Worm (Caenorhabditis elegans) whole organism, mixed stage, embryonic: ENCODE data around the gene unc-52.

ENCODE experiments used
- M03D4.4 ChIP-seq: sonication (generic microtip); optimal IDR thresholded peaks from 2 replicates; lab custom pipeline; 2017; ENCODE audit warnings: mild to moderate bottlenecking, missing genetic modification characterization, missing compliant biosample characterization
- bed-3 ChIP-seq: fragments of 200-800 bp; sonication (Bioruptor generic); optimal IDR thresholded peaks from 3 replicates; lab custom pipeline; 2018; ENCODE audit warnings: mild to moderate bottlenecking, missing genetic modification characterization, moderate library complexity, missing compliant biosample characterization
- blmp-1 ChIP-seq: fragments of 150-350 bp; optimal IDR thresholded peaks from 2 replicates; lab custom pipeline; 2014; ENCODE audit warnings: missing biosample characterization, missing genetic modification characterization
- ceh-39 ChIP-seq: fragments of 150-350 bp; optimal IDR thresholded peaks from 2 replicates; lab custom pipeline; 2014; ENCODE audit warnings: missing biosample characterization, missing genetic modification characterization
- ceh-83 ChIP-seq: fragments of 200-800 bp; sonication (Bioruptor generic); optimal IDR thresholded peaks from 2 replicates; lab custom pipeline; 2018; ENCODE audit warnings: mild to moderate bottlenecking, missing genetic modification characterization, missing compliant biosample characterization
- ces-1 ChIP-seq: fragments of 150-350 bp; optimal IDR thresholded peaks from 2 replicates; lab custom pipeline; 2014; ENCODE audit warnings: missing biosample characterization, missing genetic modification reagents, missing genetic modification characterization
- cnd-1 ChIP-seq: fragments of 200-800 bp; sonication (Bioruptor generic); optimal IDR thresholded peaks from 2 replicates; lab custom pipeline; 2018; ENCODE audit warnings: mild to moderate bottlenecking, missing genetic modification characterization, missing compliant biosample characterization
- drap-1 ChIP-seq: fragments of 200-800 bp; sonication (Bioruptor generic); optimal IDR thresholded peaks from 3 replicates; lab custom pipeline; 2018; ENCODE audit warnings: mild to moderate bottlenecking, missing genetic modification characterization, missing compliant biosample characterization
- elt-1 ChIP-seq: sonication (generic microtip); optimal IDR thresholded peaks from 2 replicates; lab custom pipeline; 2017; ENCODE audit warnings: missing genetic modification characterization, mild to moderate bottlenecking, missing compliant biosample characterization, antibody characterized with exemption, moderate library complexity, borderline replicate concordance; ENCODE audit not compliant: insufficient read depth
- elt-3 ChIP-seq: fragments of 150-350 bp; optimal IDR thresholded peaks from 2 replicates; lab custom pipeline; 2014; ENCODE audit warnings: missing biosample characterization, missing genetic modification characterization
- flh-1 ChIP-seq: fragments of 200-800 bp; sonication (Bioruptor generic); optimal IDR thresholded peaks from 2 replicates; lab custom pipeline; 2018; ENCODE audit warnings: mild to moderate bottlenecking, missing genetic modification characterization, moderate library complexity, missing compliant biosample characterization
- ham-2 ChIP-seq: fragments of 200-800 bp; sonication (Bioruptor generic); optimal IDR thresholded peaks from 2 replicates; lab custom pipeline; 2018; ENCODE audit warnings: mild to moderate bottlenecking, missing genetic modification characterization, missing compliant biosample characterization
- hlh-1 ChIP-seq: fragments of 150-350 bp; optimal IDR thresholded peaks from 2 replicates; lab custom pipeline; 2014; ENCODE audit warnings: missing biosample characterization, missing genetic modification reagents, missing genetic modification characterization
- lin-13 ChIP-seq: fragments of 150-350 bp; optimal IDR thresholded peaks from 2 replicates; lab custom pipeline; 2014; ENCODE audit warnings: missing biosample characterization, missing genetic modification characterization
- lin-32 ChIP-seq: fragments of 200-800 bp; sonication (Bioruptor generic); optimal IDR thresholded peaks from 2 replicates; lab custom pipeline; 2018; ENCODE audit warnings: mild to moderate bottlenecking, missing genetic modification characterization, missing compliant biosample characterization
- lsy-2 ChIP-seq: fragments of 150-350 bp; optimal IDR thresholded peaks from 2 replicates; lab custom pipeline; 2014; ENCODE audit warnings: missing biosample characterization, missing genetic modification characterization
- mab-5 ChIP-seq: fragments of 150-350 bp; optimal IDR thresholded peaks from 2 replicates; lab custom pipeline; 2014; ENCODE audit warnings: missing biosample characterization, missing genetic modification characterization
- mep-1 ChIP-seq: fragments of 150-350 bp; optimal IDR thresholded peaks from 2 replicates; lab custom pipeline; 2017; ENCODE audit warnings: missing biosample characterization, missing genetic modification reagents, missing genetic modification characterization, inconsistent platforms
- mls-2 ChIP-seq: sonication (generic microtip); optimal IDR thresholded peaks from 2 replicates; lab custom pipeline; 2016; ENCODE audit warnings: mild to moderate bottlenecking, missing genetic modification characterization, moderate library complexity, missing compliant biosample characterization
- nhr-12 ChIP-seq: fragments of 150-350 bp; optimal IDR thresholded peaks from 2 replicates; lab custom pipeline; 2014; ENCODE audit warnings: missing biosample characterization, missing genetic modification characterization
- nhr-2 ChIP-seq: fragments of 150-350 bp; optimal IDR thresholded peaks from 2 replicates; lab custom pipeline; 2014; ENCODE audit warnings: missing biosample characterization, missing genetic modification characterization
- nhr-237 ChIP-seq: fragments of 150-350 bp; optimal IDR thresholded peaks from 2 replicates; lab custom pipeline; 2014; ENCODE audit warnings: missing biosample characterization, missing genetic modification characterization
- nhr-28 ChIP-seq: fragments of 150-350 bp; optimal IDR thresholded peaks from 2 replicates; lab custom pipeline; 2014; ENCODE audit warnings: missing biosample characterization, missing genetic modification characterization
- nhr-76 ChIP-seq: sonication (generic microtip); optimal IDR thresholded peaks from 2 replicates; lab custom pipeline; 2017; ENCODE audit warnings: missing biosample characterization, missing genetic modification characterization
- pha-4 ChIP-seq: fragments of 150-350 bp; optimal IDR thresholded peaks from 2 replicates; lab custom pipeline; 2018; ENCODE audit warnings: missing biosample characterization, missing genetic modification reagents, missing genetic modification characterization
- sem-2 ChIP-seq: fragments of 200-800 bp; sonication (Bioruptor generic); optimal IDR thresholded peaks from 2 replicates; lab custom pipeline; 2018; ENCODE audit warnings: mild to moderate bottlenecking, missing genetic modification characterization, missing compliant biosample characterization
- snpc-4 ChIP-seq: fragments of 150-350 bp; optimal IDR thresholded peaks from 2 replicates; lab custom pipeline; 2014; ENCODE audit warnings: missing biosample characterization, missing genetic modification characterization
- sptf-1 ChIP-seq: sonication (generic microtip); optimal IDR thresholded peaks from 2 replicates; lab custom pipeline; 2017; ENCODE audit warnings: mild to moderate bottlenecking, missing genetic modification characterization, moderate library complexity, missing compliant biosample characterization
- tbx-8 ChIP-seq: fragments of 200-800 bp; sonication (Bioruptor generic); optimal IDR thresholded peaks from 2 replicates; lab custom pipeline; 2018; ENCODE audit warnings: mild to moderate bottlenecking, missing genetic modification characterization, moderate library complexity, missing compliant biosample characterization
- unc-120 ChIP-seq: sonication (generic microtip); optimal IDR thresholded peaks from 2 replicates; lab custom pipeline; 2017; ENCODE audit warnings: missing genetic modification characterization, missing compliant biosample characterization; ENCODE audit not compliant: poor library complexity, severe bottlenecking
- unc-39 ChIP-seq: fragments of 150-350 bp; optimal IDR thresholded peaks from 2 replicates; lab custom pipeline; 2014; ENCODE audit warnings: missing biosample characterization, missing genetic modification characterization
- unc-62 ChIP-seq: fragments of 150-350 bp; optimal IDR thresholded peaks from 2 replicates; lab custom pipeline; 2014; ENCODE audit warnings: missing biosample characterization, missing genetic modification reagents, missing genetic modification characterization
- zip-8 ChIP-seq: fragments of 150-350 bp; optimal IDR thresholded peaks from 2 replicates; lab custom pipeline; 2014; ENCODE audit warnings: missing biosample characterization, missing genetic modification characterization
- ztf-11 ChIP-seq: fragments of 150-350 bp; optimal IDR thresholded peaks from 2 replicates; lab custom pipeline; 2014; ENCODE audit warnings: missing biosample characterization, missing genetic modification characterization

Gene unc-52

DNA sequence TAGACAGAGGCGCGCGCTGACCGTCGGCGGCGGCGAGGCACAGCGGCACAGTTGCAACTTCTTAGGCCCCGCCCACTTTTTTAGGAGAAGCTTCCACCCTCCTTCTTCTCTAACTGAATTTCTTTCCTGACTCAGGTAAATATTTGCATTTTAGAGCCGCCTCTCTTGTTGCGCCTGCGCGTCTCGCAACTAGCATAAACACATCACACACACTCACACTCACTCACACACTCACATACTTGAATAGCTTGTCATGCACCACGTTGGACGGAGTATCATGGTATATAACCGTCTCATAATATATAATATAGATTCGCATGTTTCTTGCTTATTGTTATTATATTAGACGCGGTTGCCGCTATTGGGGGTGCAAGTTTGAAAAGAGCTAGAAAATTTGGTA is at the start of gene unc-52:
TSS of gene unc-52 (minus strand) at position 80 of the 400 bp plus-strand sequence.
- TF ChIP-seq pha-4 (peak; percentile 90), blmp-1 (no peak)

DNA sequence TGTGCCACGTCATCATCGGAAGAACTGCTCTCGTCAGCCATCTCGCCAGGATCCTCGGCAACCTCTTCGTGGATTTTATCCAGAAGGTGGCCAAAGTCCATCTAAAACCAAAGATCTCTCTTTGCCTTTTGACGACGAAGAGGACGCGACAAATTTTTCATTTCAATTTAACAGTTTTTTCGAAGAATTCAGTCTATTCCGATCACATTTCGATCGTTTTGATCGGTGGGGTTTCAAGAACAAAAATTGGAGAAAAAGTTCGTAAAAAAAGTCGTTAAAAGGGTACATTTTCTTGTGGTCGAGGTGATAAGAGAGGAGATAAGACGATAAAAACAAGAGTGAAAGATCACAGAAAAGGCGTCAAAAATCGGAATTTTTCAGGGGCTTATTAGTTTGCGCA is 49.2 kb upstream of the unc-52 start, which contains the start of gene glna-1:
TSS of gene glna-1 (minus strand) at position 101 of the 400 bp plus-strand sequence.
- TF ChIP-seq mls-2 (tag; lab: Kevin White, UChicago) = no peak
- TF ChIP-seq zip-8 (tag; lab: Kevin White, UChicago) = no peak
- no peak for TF ChIP-seq unc-39 (tag; lab: Kevin White, UChicago)
- no peak for TF ChIP-seq pha-4
- no peak for TF ChIP-seq mep-1 (tag; lab: Kevin White, UChicago)
- TF ChIP-seq nhr-12 (tag; lab: Kevin White, UChicago) = no peak
- TF ChIP-seq cnd-1 (tag; lab: Kevin White, UChicago) = no peak
- no peak for TF ChIP-seq drap-1 (GFP tag; lab: Kevin White, UChicago)
- no peak for TF ChIP-seq sptf-1 (tag; lab: Kevin White, UChicago)
- no peak for TF ChIP-seq unc-62 (GFP tag; lab: Kevin White, UChicago)
- no peak for TF ChIP-seq hlh-1 (tag; lab: Kevin White, UChicago)
- TF ChIP-seq ceh-83 (GFP tag; lab: Kevin White, UChicago) = no peak
- TF ChIP-seq nhr-76 (tag; lab: Kevin White, UChicago) = no peak
- no peak for TF ChIP-seq M03D4.4 (tag; lab: Kevin White, UChicago)
- TF ChIP-seq lsy-2 (tag; lab: Kevin White, UChicago) = no peak
- TF ChIP-seq ces-1 (GFP tag; lab: Kevin White, UChicago) = no peak

DNA sequence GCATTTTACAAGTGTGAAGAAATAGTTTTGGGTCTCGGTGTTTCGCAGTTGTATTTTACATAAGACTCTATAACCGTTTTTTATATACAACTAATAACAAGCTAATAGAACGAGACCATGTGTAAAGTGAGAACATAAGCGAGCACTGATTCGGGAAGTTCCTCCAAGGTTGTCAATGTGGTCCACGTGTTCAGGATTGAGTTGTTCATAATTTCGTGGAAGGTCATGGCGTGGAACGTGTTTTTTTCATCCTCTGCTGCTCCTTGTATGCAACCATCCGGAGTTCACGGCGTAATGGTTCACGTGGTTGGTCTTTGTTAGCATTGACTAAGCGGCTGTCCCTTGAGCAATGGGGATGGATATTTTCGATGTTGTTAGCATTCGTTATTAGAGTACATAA is 43.9 kb upstream of the unc-52 start:
- TF ChIP-seq unc-39 (tag; lab: Kevin White, UChicago) = no peak
- TF ChIP-seq unc-62 (GFP tag; lab: Kevin White, UChicago) = no peak
- no peak for TF ChIP-seq mls-2 (tag; lab: Kevin White, UChicago)
- TF ChIP-seq cnd-1 (tag; lab: Kevin White, UChicago) = no peak
- no peak for TF ChIP-seq lin-13 (tag; lab: Kevin White, UChicago)
- TF ChIP-seq blmp-1 = no peak
- no peak for TF ChIP-seq nhr-2 (tag; lab: Kevin White, UChicago)
- TF ChIP-seq bed-3 (GFP tag; lab: Kevin White, UChicago) = no peak
- no peak for TF ChIP-seq lin-32
- no peak for TF ChIP-seq sem-2 (GFP tag; lab: Kevin White, UChicago)
- no peak for TF ChIP-seq ham-2 (GFP tag; lab: Kevin White, UChicago)
- no peak for TF ChIP-seq M03D4.4 (tag; lab: Kevin White, UChicago)
- TF ChIP-seq unc-120 (tag; lab: Kevin White, UChicago) = no peak
- TF ChIP-seq elt-3 = no peak
- no peak for TF ChIP-seq snpc-4 (tag; lab: Kevin White, UChicago)
- TF ChIP-seq tbx-8 (GFP tag; lab: Kevin White, UChicago) = no peak
- TF ChIP-seq flh-1 (GFP tag; lab: Kevin White, UChicago) = no peak

DNA sequence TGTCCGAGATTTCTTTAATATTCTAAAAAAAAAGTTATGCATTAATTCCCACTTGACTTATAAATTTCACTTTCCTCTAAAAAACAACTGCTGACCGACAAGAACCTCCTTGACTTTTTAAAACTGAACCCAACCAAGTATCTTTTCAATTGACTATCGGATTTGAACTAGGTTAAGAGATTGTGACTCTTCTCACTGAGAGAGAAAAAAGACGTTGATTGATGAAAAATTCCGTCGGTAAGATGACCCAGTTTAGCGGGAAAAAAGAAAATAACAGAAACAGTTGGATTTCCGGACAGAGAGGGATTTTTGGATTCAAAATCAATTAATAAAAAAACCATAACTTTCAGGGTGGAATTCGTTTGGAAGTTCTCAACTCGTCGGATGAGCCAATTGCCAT is 22.2 kb upstream of the unc-52 start:
- TF ChIP-seq tbx-8 (GFP tag; lab: Kevin White, UChicago) = no peak
- TF ChIP-seq nhr-2 (tag; lab: Kevin White, UChicago) = no peak
- TF ChIP-seq mab-5 (tag; lab: Kevin White, UChicago) = no peak
- no peak for TF ChIP-seq unc-39 (tag; lab: Kevin White, UChicago)
- no peak for TF ChIP-seq ztf-11 (tag; lab: Kevin White, UChicago)
- TF ChIP-seq nhr-12 (tag; lab: Kevin White, UChicago) = no peak
- TF ChIP-seq nhr-76 (tag; lab: Kevin White, UChicago) = no peak
- TF ChIP-seq ceh-39 (tag; lab: Kevin White, UChicago) = no peak
- TF ChIP-seq snpc-4 (tag; lab: Kevin White, UChicago) = no peak
- TF ChIP-seq sptf-1 (tag; lab: Kevin White, UChicago) = no peak

DNA sequence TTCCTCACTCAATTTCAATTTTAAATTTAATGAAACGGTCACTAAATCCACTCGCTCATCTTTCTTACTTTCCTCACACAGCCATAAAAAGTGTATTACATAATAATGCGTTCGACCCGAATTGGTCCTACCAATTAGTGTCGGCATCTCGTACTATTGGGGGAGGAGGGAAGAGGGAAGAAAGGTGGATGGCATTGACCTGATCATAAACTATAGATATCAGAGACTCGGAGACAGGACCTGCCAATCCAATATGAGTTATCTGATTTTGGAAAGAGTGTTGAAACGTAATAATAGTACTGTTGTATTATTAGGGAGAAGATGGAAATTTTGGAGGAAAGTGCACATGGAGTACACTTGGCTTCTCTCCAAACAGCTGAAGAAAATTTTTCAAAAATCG is 21.7 kb upstream of the unc-52 start:
- TF ChIP-seq nhr-76 (tag; lab: Kevin White, UChicago) = no peak
- no peak for TF ChIP-seq mls-2 (tag; lab: Kevin White, UChicago)
- TF ChIP-seq nhr-12 (tag; lab: Kevin White, UChicago) = no peak
- TF ChIP-seq nhr-28 (tag; lab: Kevin White, UChicago) = no peak
- peak; percentile 93 for TF ChIP-seq nhr-2 (tag; lab: Kevin White, UChicago)
- TF ChIP-seq lsy-2 (tag; lab: Kevin White, UChicago) = no peak
- no peak for TF ChIP-seq nhr-237 (tag; lab: Kevin White, UChicago)
- TF ChIP-seq elt-1 (tag; lab: Kevin White, UChicago) = peak; percentile 63
- no peak for TF ChIP-seq mep-1 (tag; lab: Kevin White, UChicago)
- peak; percentile 68 for TF ChIP-seq unc-62 (GFP tag; lab: Kevin White, UChicago)
- TF ChIP-seq ztf-11 (tag; lab: Kevin White, UChicago) = no peak
- TF ChIP-seq bed-3 (GFP tag; lab: Kevin White, UChicago) = no peak
- no peak for TF ChIP-seq drap-1 (GFP tag; lab: Kevin White, UChicago)
- TF ChIP-seq blmp-1 = no peak
- no peak for TF ChIP-seq M03D4.4 (tag; lab: Kevin White, UChicago)
- TF ChIP-seq sem-2 (GFP tag; lab: Kevin White, UChicago) = no peak
- no peak for TF ChIP-seq unc-120 (tag; lab: Kevin White, UChicago)
- no peak for TF ChIP-seq tbx-8 (GFP tag; lab: Kevin White, UChicago)
- TF ChIP-seq mab-5 (tag; lab: Kevin White, UChicago) = no peak
- TF ChIP-seq ces-1 (GFP tag; lab: Kevin White, UChicago) = no peak
- TF ChIP-seq ceh-39 (tag; lab: Kevin White, UChicago) = no peak
- no peak for TF ChIP-seq pha-4
- no peak for TF ChIP-seq ceh-83 (GFP tag; lab: Kevin White, UChicago)
